Worm (Caenorhabditis elegans) whole organism, young adult: Measurements from ENCODE around the gene M01F1.9.

Experiments used
- B0019.2 ChIP-seq: fragments of 200-800 bp; sonication (Bioruptor generic); conservative IDR thresholded peaks from 2 replicates; pipeline ENCODE4 v1.3.6; 2022; ENCODE audit warnings: missing genetic modification reagents, missing genetic modification characterization, missing compliant biosample characterization
- B0035.1 ChIP-seq: sonication (generic microtip); optimal IDR thresholded peaks from 2 replicates; lab custom pipeline; 2016; ENCODE audit warnings: missing genetic modification characterization, mild to moderate bottlenecking, missing compliant biosample characterization, missing genotype, missing genetic modification reagents
- B0336.3 ChIP-seq: fragments of 200-800 bp; sonication (Bioruptor generic); IDR thresholded peaks from 2 replicates; pipeline ENCODE4 v1.3.6; 2022; ENCODE audit warnings: missing genetic modification characterization, missing compliant biosample characterization
- C17E4.6 ChIP-seq: fragments of 200-800 bp; sonication (Bioruptor generic); IDR thresholded peaks from 2 replicates; pipeline ENCODE4 v1.3.6; 2022; ENCODE audit warnings: missing genetic modification reagents, missing genetic modification characterization, missing compliant biosample characterization
- F10E7.11 ChIP-seq: sonication (generic microtip); optimal IDR thresholded peaks from 2 replicates; lab custom pipeline; 2017; ENCODE audit warnings: mild to moderate bottlenecking, missing genetic modification characterization, moderate library complexity, missing compliant biosample characterization
- F23B12.7 ChIP-seq: sonication (generic microtip); optimal IDR thresholded peaks from 2 replicates; lab custom pipeline; 2017; ENCODE audit warnings: missing genetic modification characterization, mild to moderate bottlenecking, missing compliant biosample characterization, antibody characterized with exemption, moderate library complexity; ENCODE audit not compliant: insufficient read depth
- F33H1.4 ChIP-seq: fragments of 200-800 bp; sonication (Bioruptor generic); IDR thresholded peaks from 2 replicates; pipeline ENCODE4 v1.3.6; 2022; ENCODE audit warnings: missing genetic modification reagents, missing genetic modification characterization, missing compliant biosample characterization
- F37B4.10 ChIP-seq: fragments of 200-800 bp; sonication (Bioruptor generic); IDR thresholded peaks from 2 replicates; pipeline ENCODE4 v1.3.6; 2022; ENCODE audit warnings: missing genetic modification characterization, missing compliant biosample characterization
- F49E8.2 ChIP-seq: sonication (generic microtip); optimal IDR thresholded peaks from 3 replicates; lab custom pipeline; 2017; ENCODE audit warnings: missing genetic modification characterization, mild to moderate bottlenecking, missing compliant biosample characterization, antibody characterized with exemption, moderate library complexity; ENCODE audit not compliant: insufficient read depth
- T07F8.4 ChIP-seq: sonication (generic microtip); optimal IDR thresholded peaks from 2 replicates; lab custom pipeline; 2016; ENCODE audit warnings: mild to moderate bottlenecking, missing genetic modification characterization, moderate library complexity, missing compliant biosample characterization
- ZK185.1 ChIP-seq: sonication (generic microtip); optimal IDR thresholded peaks from 2 replicates; lab custom pipeline; 2016; ENCODE audit warnings: mild to moderate bottlenecking, missing genetic modification characterization, missing compliant biosample characterization; ENCODE audit not compliant: poor library complexity, severe bottlenecking
- akir-1 ChIP-seq: fragments of 200-800 bp; sonication (Bioruptor generic); optimal IDR thresholded peaks from 2 replicates; lab custom pipeline; 2018; ENCODE audit warnings: mild to moderate bottlenecking, missing genetic modification characterization, moderate library complexity, missing compliant biosample characterization
- atf-7 ChIP-seq: sonication (generic microtip); optimal IDR thresholded peaks from 2 replicates; lab custom pipeline; 2017; ENCODE audit warnings: mild to moderate bottlenecking, missing genetic modification characterization, missing compliant biosample characterization
- attf-3 ChIP-seq: fragments of 200-800 bp; sonication (Bioruptor generic); conservative IDR thresholded peaks from 2 replicates; pipeline ENCODE4 v1.3.6; 2022; ENCODE audit warnings: missing genetic modification reagents, missing genetic modification characterization, missing compliant biosample characterization
- bed-2 ChIP-seq: fragments of 200-800 bp; sonication (Bioruptor generic); IDR thresholded peaks from 2 replicates; pipeline ENCODE4 v1.3.6; 2022; ENCODE audit warnings: missing genetic modification reagents, missing genetic modification characterization, missing compliant biosample characterization
- cebp-1 ChIP-seq, 2 experiments: fragments of 200-800 bp in 1 of 2; sonication (Bioruptor generic) in 1 of 2; sonication (generic microtip) in 1 of 2; IDR thresholded peaks in 1 of 2; optimal IDR thresholded peaks in 1 of 2; 2 replicates each; pipeline versions ENCODE4 v1.3.6 to Lab custom; 2017 to 2022; ENCODE audit warnings: missing compliant biosample characterization in 2 of 2, missing genetic modification characterization in 2 of 2, mild to moderate bottlenecking in 1 of 2, missing genetic modification reagents in 1 of 2, moderate library complexity in 1 of 2
- cebp-2 ChIP-seq: fragments of 200-800 bp; sonication (Bioruptor generic); IDR thresholded peaks from 2 replicates; pipeline ENCODE4 v1.3.6; 2022; ENCODE audit warnings: missing genetic modification characterization, missing compliant biosample characterization
- ceh-100 ChIP-seq: fragments of 200-800 bp; sonication (Bioruptor generic); IDR thresholded peaks from 2 replicates; pipeline ENCODE4 v1.3.6; 2022; ENCODE audit warnings: missing genetic modification reagents, missing genetic modification characterization, missing compliant biosample characterization
- ceh-91 ChIP-seq: fragments of 200-800 bp; sonication (Bioruptor generic); IDR thresholded peaks from 2 replicates; pipeline ENCODE4 v1.3.6; 2022; ENCODE audit warnings: missing genetic modification reagents, missing genetic modification characterization, missing compliant biosample characterization
- egl-18 ChIP-seq: fragments of 200-800 bp; sonication (Bioruptor generic); IDR thresholded peaks from 2 replicates; pipeline ENCODE4 v1.3.6; 2022; ENCODE audit warnings: missing genetic modification reagents, missing genetic modification characterization, missing compliant biosample characterization
- egrh-3 ChIP-seq: fragments of 200-800 bp; sonication (Bioruptor generic); IDR thresholded peaks from 2 replicates; pipeline ENCODE4 v1.3.6; 2022; ENCODE audit warnings: missing genetic modification reagents, missing genetic modification characterization, missing compliant biosample characterization
- ets-4 ChIP-seq: fragments of 200-800 bp; sonication (Bioruptor generic); optimal IDR thresholded peaks from 2 replicates; lab custom pipeline; 2018; ENCODE audit warnings: mild to moderate bottlenecking, missing genetic modification characterization, missing compliant biosample characterization
- fkh-3 ChIP-seq: sonication (generic microtip); optimal IDR thresholded peaks from 2 replicates; lab custom pipeline; 2016; ENCODE audit warnings: mild to moderate bottlenecking, missing genetic modification characterization, missing compliant biosample characterization
- gei-17 ChIP-seq: fragments of 200-800 bp; sonication (Bioruptor generic); optimal IDR thresholded peaks from 2 replicates; lab custom pipeline; 2018; ENCODE audit warnings: mild to moderate bottlenecking, missing genetic modification characterization, missing compliant biosample characterization
- lag-1 ChIP-seq: fragments of 200-800 bp; sonication (Bioruptor generic); IDR thresholded peaks from 2 replicates; pipeline ENCODE4 v1.3.6; 2022; ENCODE audit warnings: missing genetic modification reagents, missing genetic modification characterization, missing compliant biosample characterization
- let-526 ChIP-seq: fragments of 200-800 bp; sonication (Bioruptor generic); IDR thresholded peaks from 2 replicates; pipeline ENCODE4 v1.3.6; 2022; ENCODE audit warnings: missing genetic modification reagents, missing genetic modification characterization, missing compliant biosample characterization
- lin-26 ChIP-seq: fragments of 200-800 bp; sonication (Bioruptor generic); IDR thresholded peaks from 2 replicates; pipeline ENCODE4 v1.3.6; 2022; ENCODE audit warnings: missing genetic modification reagents, missing genetic modification characterization, missing compliant biosample characterization
- lsl-1 ChIP-seq: fragments of 200-800 bp; sonication (Bioruptor generic); optimal IDR thresholded peaks from 2 replicates; lab custom pipeline; 2018; ENCODE audit warnings: mild to moderate bottlenecking, missing genetic modification characterization, moderate library complexity, missing compliant biosample characterization
- madf-6 ChIP-seq: fragments of 200-800 bp; sonication (Bioruptor generic); IDR thresholded peaks from 2 replicates; pipeline ENCODE4 v1.3.6; 2022; ENCODE audit warnings: missing genetic modification reagents, missing genetic modification characterization, missing compliant biosample characterization
- mcd-1 ChIP-seq: fragments of 200-800 bp; sonication (Bioruptor generic); IDR thresholded peaks from 2 replicates; pipeline ENCODE4 v1.3.6; 2022; ENCODE audit warnings: missing genetic modification reagents, missing genetic modification characterization, missing compliant biosample characterization
- mel-28 ChIP-seq: sonication (generic microtip); optimal IDR thresholded peaks from 2 replicates; lab custom pipeline; 2016; ENCODE audit warnings: borderline replicate concordance, mild to moderate bottlenecking, missing genetic modification characterization, missing compliant biosample characterization
- nfya-1 ChIP-seq: sonication (generic microtip); optimal IDR thresholded peaks from 2 replicates; lab custom pipeline; 2017; ENCODE audit warnings: antibody characterized with exemption, missing compliant biosample characterization, missing genetic modification characterization, borderline replicate concordance; ENCODE audit not compliant: insufficient read depth
- nhr-120 ChIP-seq: fragments of 200-800 bp; sonication (Bioruptor generic); IDR thresholded peaks from 2 replicates; pipeline ENCODE4 v1.3.6; 2022; ENCODE audit warnings: missing genetic modification characterization, missing compliant biosample characterization
- nhr-179 ChIP-seq: sonication (generic microtip); optimal IDR thresholded peaks from 2 replicates; lab custom pipeline; 2016; ENCODE audit warnings: mild to moderate bottlenecking, missing genetic modification characterization, missing compliant biosample characterization
- nhr-27 ChIP-seq: fragments of 200-800 bp; sonication (Bioruptor generic); optimal IDR thresholded peaks from 2 replicates; lab custom pipeline; 2018; ENCODE audit warnings: mild to moderate bottlenecking, missing genetic modification characterization, moderate library complexity, missing compliant biosample characterization
- nhr-90 ChIP-seq: sonication (generic microtip); optimal IDR thresholded peaks from 2 replicates; lab custom pipeline; 2016; ENCODE audit warnings: missing genotype, mild to moderate bottlenecking, missing genetic modification characterization, missing compliant biosample characterization
- pbrm-1 ChIP-seq: fragments of 200-800 bp; sonication (Bioruptor generic); IDR thresholded peaks from 2 replicates; pipeline ENCODE4 v1.3.6; 2022; ENCODE audit warnings: missing genetic modification reagents, missing genetic modification characterization, missing compliant biosample characterization
- rec-8 ChIP-seq, 2 experiments: sonication (generic microtip); optimal IDR thresholded peaks; 2 replicates each; lab custom pipeline; 2016; ENCODE audit warnings: mild to moderate bottlenecking in 2 of 2, missing genetic modification characterization in 2 of 2, missing genetic modification reagents in 2 of 2, missing genotype in 2 of 2, missing biosample characterization in 1 of 2, missing compliant biosample characterization in 1 of 2, moderate library complexity in 1 of 2
- repo-1 ChIP-seq: sonication (generic microtip); optimal IDR thresholded peaks from 2 replicates; lab custom pipeline; 2017; ENCODE audit warnings: mild to moderate bottlenecking, missing genetic modification characterization, missing compliant biosample characterization
- sdz-38 ChIP-seq: sonication (generic microtip); optimal IDR thresholded peaks from 2 replicates; lab custom pipeline; 2016; ENCODE audit warnings: missing genotype, missing genetic modification characterization, missing compliant biosample characterization
- sea-2 ChIP-seq: fragments of 200-800 bp; sonication (Bioruptor generic); IDR thresholded peaks from 2 replicates; pipeline ENCODE4 v1.3.6; 2022; ENCODE audit warnings: missing genetic modification characterization, missing compliant biosample characterization
- snpc-3.4 ChIP-seq: sonication (generic microtip); optimal IDR thresholded peaks from 2 replicates; lab custom pipeline; 2017; ENCODE audit warnings: missing genetic modification characterization, mild to moderate bottlenecking, missing compliant biosample characterization, antibody characterized with exemption, moderate library complexity, missing genotype, missing genetic modification reagents
- snpc-4 ChIP-seq, 5 experiments: fragments of 150-350 bp in 1 of 5; sonication (generic microtip) in 4 of 5; optimal IDR thresholded peaks; 2 replicates each; lab custom pipeline; 2014 to 2018; ENCODE audit warnings: missing genetic modification characterization in 5 of 5, missing biosample characterization in 3 of 5, antibody characterized with exemption in 2 of 5, mild to moderate bottlenecking in 2 of 5, missing compliant biosample characterization in 2 of 5, missing genotype in 2 of 5, moderate library complexity in 2 of 5, missing genetic modification reagents in 1 of 5
- ztf-26 ChIP-seq: sonication (generic microtip); optimal IDR thresholded peaks from 2 replicates; lab custom pipeline; 2017; ENCODE audit warnings: missing genetic modification characterization, missing compliant biosample characterization
- ztf-3 ChIP-seq: fragments of 200-800 bp; sonication (Bioruptor generic); optimal IDR thresholded peaks from 2 replicates; lab custom pipeline; 2018; ENCODE audit warnings: mild to moderate bottlenecking, missing genetic modification characterization, missing compliant biosample characterization
- ztf-6 ChIP-seq: fragments of 200-800 bp; sonication (Bioruptor generic); IDR thresholded peaks from 2 replicates; pipeline ENCODE4 v1.3.6; 2022; ENCODE audit warnings: missing genetic modification reagents, missing genetic modification characterization, missing compliant biosample characterization

Gene M01F1.9

DNA sequence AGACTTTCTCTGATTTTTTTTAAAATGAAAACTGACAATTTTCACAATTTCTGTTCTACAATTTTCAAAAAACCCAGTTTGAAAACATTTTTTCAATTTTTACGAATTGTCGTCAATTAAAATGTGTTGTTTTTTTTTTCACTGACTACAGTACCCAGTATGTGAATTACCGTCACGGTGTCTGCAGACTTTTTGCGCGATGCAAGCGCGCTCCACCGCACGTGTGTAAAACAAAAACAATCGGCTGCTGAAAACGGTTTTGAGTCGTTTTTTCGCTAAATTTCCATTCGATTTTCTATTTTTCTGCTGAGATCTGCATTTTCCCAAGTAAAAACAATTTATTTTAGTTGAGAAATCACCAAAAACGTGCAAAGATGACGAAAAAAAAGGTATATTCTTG lies 42.6 kb downstream of the M01F1.9 start (continued):
- TF ChIP-seq ets-4 (GFP tag; lab: Kevin White, UChicago) (no peak), ceh-100 (GFP tag; lab: Robert Waterston, UW) (peak; percentile 91), B0019.2 (peak; percentile 85), lsl-1 (GFP tag; lab: Kevin White, UChicago) (peak; percentile 91), nhr-90 (tag; lab: Kevin White, UChicago) (peak; percentile 30), akir-1 (GFP tag; lab: Kevin White, UChicago) (no peak), nhr-120 (0 out of 2 replicates have a peak, but pooled peaks have one; percentile 19), nhr-27 (no peak), egl-18 (GFP tag; lab: Robert Waterston, UW) (peak; percentile 91), B0035.1 (tag; lab: Kevin White, UChicago) (peak; percentile 85), nhr-179 (no peak), snpc-3.4 (tag; lab: Kevin White, UChicago) (peak; percentile 75), fkh-3 (tag; lab: Kevin White, UChicago) (no peak), madf-6 (GFP tag; lab: Robert Waterston, UW) (peak; percentile 87), gei-17 (GFP tag; lab: Kevin White, UChicago) (peak; percentile 78), F49E8.2 (tag; lab: Kevin White, UChicago) (peak; percentile 83), lag-1 (0 out of 2 replicates have a peak, but pooled peaks have one; percentile 18), pbrm-1 (peak; percentile 97), mcd-1 (peak; percentile 100), atf-7 (peak; percentile 82), cebp-1 (GFP tag; IDR thresholded peaks at IDR 0.05; lab: Robert Waterston, UW) (peak; percentile 81), cebp-1 (tag; optimal IDR thresholded peaks at IDR 0.05; lab: Kevin White, UChicago) (peak; percentile 93), lin-26 (GFP tag; lab: Robert Waterston, UW) (peak; percentile 25; the same call in 1 of the 2 replicates), mel-28 (peak; percentile 41), attf-3 (GFP tag; lab: Robert Waterston, UW) (peak; percentile 83), let-526 (GFP tag; lab: Robert Waterston, UW) (peak; percentile 90), F37B4.10 (peak; percentile 80; the same call in 1 of the 2 replicates), sdz-38 (no peak), F33H1.4 (GFP tag; lab: Robert Waterston, UW) (peak; percentile 90), F23B12.7 (tag; lab: Kevin White, UChicago) (peak; percentile 92), nfya-1 (tag; lab: Kevin White, UChicago) (no peak), ztf-6 (GFP tag; lab: Robert Waterston, UW) (peak; percentile 33; the same call in 1 of the 2 replicates), ztf-26 (tag; lab: Kevin White, UChicago) (peak; percentile 98), sea-2 (GFP tag; lab: Robert Waterston, UW) (0 out of 2 replicates have a peak, but pooled peaks have one; percentile 65), snpc-4 (GFP tag; optimal IDR thresholded peaks at IDR 0.05; lab: Kevin White, UChicago) (peak; percentile 65), snpc-4 (tag; optimal IDR thresholded peaks at IDR 0.05; lab: Kevin White, UChicago) (peak; percentile 76 to 87 (median 85)), C17E4.6 (peak; percentile 84), ceh-91 (GFP tag; lab: Robert Waterston, UW) (peak; percentile 93), bed-2 (GFP tag; lab: Robert Waterston, UW) (0 out of 2 replicates have a peak, but pooled peaks have one; percentile 52), B0336.3 (GFP tag; lab: Robert Waterston, UW) (peak; percentile 96), ztf-3 (peak; percentile 82), ZK185.1 (tag; lab: Kevin White, UChicago) (peak; percentile 95), cebp-2 (0 out of 2 replicates have a peak, but pooled peaks have one; percentile 62), egrh-3 (GFP tag; lab: Robert Waterston, UW) (no peak), F10E7.11 (tag; lab: Kevin White, UChicago) (peak; percentile 77), repo-1 (tag; lab: Kevin White, UChicago) (peak; percentile 92), rec-8 (tag; optimal IDR thresholded peaks at IDR 0.05; lab: Kevin White, UChicago) (no peak), T07F8.4 (tag; lab: Kevin White, UChicago) (no peak)
